Worm (Caenorhabditis elegans) whole organism, L4 larva: ENCODE results near the gene F19G12.9.
A peak's percentile ranks its signal among the peaks of the same experiment; 100 is the strongest.

Experiments used
- F37D6.2 ChIP-seq: sonication (generic microtip); optimal IDR thresholded peaks from 2 replicates; lab custom pipeline; 2016; ENCODE audit warnings: mild to moderate bottlenecking, missing genetic modification characterization, missing compliant biosample characterization
- R02D3.7 ChIP-seq: fragments of 150-350 bp; sonication (generic microtip); optimal IDR thresholded peaks from 3 replicates; lab custom pipeline; 2014; ENCODE audit warnings: missing biosample characterization, missing genetic modification characterization
- Y105C5A.15 ChIP-seq: fragments of 200-800 bp; sonication (Bioruptor generic); IDR thresholded peaks from 2 replicates; pipeline ENCODE4 v1.3.6; 2022; ENCODE audit warnings: missing genetic modification characterization, missing compliant biosample characterization
- Y48G9A.11 ChIP-seq: fragments of 200-800 bp; sonication (Bioruptor generic); IDR thresholded peaks from 2 replicates; pipeline ENCODE4 v1.3.6; 2022; ENCODE audit warnings: missing genetic modification reagents, missing genetic modification characterization, missing compliant biosample characterization
- Y75B8A.6 ChIP-seq: fragments of 200-800 bp; sonication (Bioruptor generic); IDR thresholded peaks from 2 replicates; pipeline ENCODE4 v1.3.6; 2022; ENCODE audit warnings: missing genetic modification reagents, missing genetic modification characterization, missing compliant biosample characterization
- aha-1 ChIP-seq: fragments of 150-350 bp; peaks from one replicate; lab custom pipeline; 2014; ENCODE audit warnings: missing biosample characterization, missing genetic modification characterization
- arid-1 ChIP-seq: fragments of 200-800 bp; sonication (Bioruptor generic); conservative IDR thresholded peaks from 2 replicates; pipeline ENCODE4 v1.3.6; 2022; ENCODE audit warnings: missing genetic modification reagents, missing genetic modification characterization, missing compliant biosample characterization
- attf-4 ChIP-seq: sonication (generic microtip); optimal IDR thresholded peaks from 3 replicates; lab custom pipeline; 2017; ENCODE audit warnings: missing biosample characterization, missing genetic modification characterization
- ceh-20 ChIP-seq: fragments of 200-800 bp; sonication (Bioruptor generic); IDR thresholded peaks from 2 replicates; pipeline ENCODE4 v1.3.6; 2022; ENCODE audit warnings: missing genetic modification reagents, missing genetic modification characterization, missing compliant biosample characterization
- ceh-32 ChIP-seq: sonication (generic microtip); optimal IDR thresholded peaks from 2 replicates; lab custom pipeline; 2016; ENCODE audit warnings: mild to moderate bottlenecking, missing genetic modification characterization, missing compliant biosample characterization; ENCODE audit not compliant: poor library complexity
- ceh-44 ChIP-seq: fragments of 200-800 bp; sonication (Bioruptor generic); IDR thresholded peaks from 2 replicates; pipeline ENCODE4 v1.3.6; 2022; ENCODE audit warnings: missing genetic modification reagents, missing genetic modification characterization, missing compliant biosample characterization
- ceh-82 ChIP-seq: sonication (generic microtip); optimal IDR thresholded peaks from 2 replicates; lab custom pipeline; 2017; ENCODE audit warnings: missing biosample characterization, missing genetic modification characterization
- daf-12 ChIP-seq: fragments of 150-350 bp; optimal IDR thresholded peaks from 2 replicates; lab custom pipeline; 2014; ENCODE audit warnings: missing biosample characterization, missing genetic modification reagents, missing genetic modification characterization
- daf-16 ChIP-seq, 3 experiments: sonication (generic microtip); optimal IDR thresholded peaks; 2 replicates each; lab custom pipeline; 2016 to 2017; ENCODE audit warnings: missing genetic modification characterization in 3 of 3, missing genetic modification reagents in 3 of 3, mild to moderate bottlenecking in 2 of 3, missing compliant biosample characterization in 2 of 3, missing biosample characterization in 1 of 3, moderate library complexity in 1 of 3
- daf-19 ChIP-seq: fragments of 200-800 bp; sonication (Bioruptor generic); conservative IDR thresholded peaks from 2 replicates; pipeline ENCODE4 v1.3.6; 2022; ENCODE audit warnings: missing genetic modification characterization, missing compliant biosample characterization
- dmd-6 ChIP-seq: fragments of 200-800 bp; sonication (Bioruptor generic); IDR thresholded peaks from 2 replicates; pipeline ENCODE4 v1.3.6; 2022; ENCODE audit warnings: missing genetic modification reagents, missing genetic modification characterization, missing compliant biosample characterization
- dmd-9 ChIP-seq: fragments of 200-800 bp; sonication (Bioruptor generic); IDR thresholded peaks from 2 replicates; pipeline ENCODE4 v1.3.6; 2022; ENCODE audit warnings: missing genetic modification reagents, missing genetic modification characterization, missing compliant biosample characterization
- duxl-1 ChIP-seq: sonication (generic microtip); optimal IDR thresholded peaks from 2 replicates; lab custom pipeline; 2016; ENCODE audit warnings: mild to moderate bottlenecking, missing genetic modification characterization, moderate library complexity, missing compliant biosample characterization; ENCODE audit not compliant: poor library complexity
- egl-43 ChIP-seq: fragments of 200-800 bp; sonication (Bioruptor generic); IDR thresholded peaks from 2 replicates; pipeline ENCODE4 v1.3.6; 2022; ENCODE audit warnings: missing genetic modification reagents, missing genetic modification characterization, missing compliant biosample characterization
- fos-1 ChIP-seq: fragments of 150-350 bp; optimal IDR thresholded peaks from 2 replicates; lab custom pipeline; 2014; ENCODE audit warnings: missing biosample characterization, missing genetic modification characterization
- hif-1 ChIP-seq, 2 experiments: sonication (generic microtip); optimal IDR thresholded peaks; 2 replicates each; lab custom pipeline; 2016 to 2017; ENCODE audit warnings: missing compliant biosample characterization in 2 of 2, missing genetic modification characterization in 2 of 2, missing genetic modification reagents in 2 of 2, missing genotype in 2 of 2, mild to moderate bottlenecking in 1 of 2
- hlh-11 ChIP-seq: fragments of 200-800 bp; sonication (Bioruptor generic); optimal IDR thresholded peaks from 2 replicates; lab custom pipeline; 2018; ENCODE audit warnings: mild to moderate bottlenecking, missing genetic modification characterization, missing compliant biosample characterization
- hmg-1.1 ChIP-seq: fragments of 200-800 bp; sonication (Bioruptor generic); IDR thresholded peaks from 2 replicates; pipeline ENCODE4 v1.3.6; 2022; ENCODE audit warnings: missing genetic modification reagents, missing genetic modification characterization, missing compliant biosample characterization
- jun-1 ChIP-seq: fragments of 150-350 bp; optimal IDR thresholded peaks from 2 replicates; lab custom pipeline; 2014; ENCODE audit warnings: missing biosample characterization, missing genetic modification reagents, missing genetic modification characterization
- lim-7 ChIP-seq: fragments of 200-800 bp; sonication (Bioruptor generic); IDR thresholded peaks from 2 replicates; pipeline ENCODE4 v1.3.6; 2022; ENCODE audit warnings: missing genetic modification characterization, missing compliant biosample characterization
- lin-1 ChIP-seq: fragments of 200-800 bp; sonication (Bioruptor generic); IDR thresholded peaks from 2 replicates; pipeline ENCODE4 v1.3.6; 2022; ENCODE audit warnings: missing genetic modification reagents, missing genetic modification characterization, missing compliant biosample characterization
- lin-29 ChIP-seq: fragments of 200-800 bp; sonication (Bioruptor generic); IDR thresholded peaks from 2 replicates; pipeline ENCODE4 v1.3.6; 2022; ENCODE audit warnings: missing genetic modification reagents, missing genetic modification characterization, missing compliant biosample characterization
- lsy-2 ChIP-seq, 2 experiments: fragments of 150-350 bp in 1 of 2; sonication (generic microtip) in 1 of 2; optimal IDR thresholded peaks; 2 replicates each; lab custom pipeline; 2014 to 2017; ENCODE audit warnings: missing biosample characterization in 2 of 2, missing genetic modification characterization in 2 of 2
- mdt-29 ChIP-seq: fragments of 200-800 bp; sonication (Bioruptor generic); IDR thresholded peaks from 2 replicates; pipeline ENCODE4 v1.3.6; 2022; ENCODE audit warnings: missing genetic modification reagents, missing genetic modification characterization, missing compliant biosample characterization
- mes-2 ChIP-seq: sonication (generic microtip); optimal IDR thresholded peaks from 2 replicates; lab custom pipeline; 2016; ENCODE audit warnings: missing genotype, mild to moderate bottlenecking, missing genetic modification characterization, missing compliant biosample characterization; ENCODE audit not compliant: poor library complexity, severe bottlenecking
- nhr-28 ChIP-seq: fragments of 150-350 bp; optimal IDR thresholded peaks from 2 replicates; lab custom pipeline; 2014; ENCODE audit warnings: missing biosample characterization, missing genetic modification characterization
- nhr-77 ChIP-seq: fragments of 150-350 bp; optimal IDR thresholded peaks from 2 replicates; lab custom pipeline; 2014; ENCODE audit warnings: missing biosample characterization, missing genetic modification characterization
- pha-4 ChIP-seq, 2 experiments: fragments of 150-350 bp in 1 of 2; fragments of 200-800 bp in 1 of 2; sonication (Bioruptor generic) in 1 of 2; IDR thresholded peaks in 1 of 2; optimal IDR thresholded peaks in 1 of 2; 2 replicates each; pipeline versions ENCODE4 v1.3.6 to Lab custom; 2014 to 2022; ENCODE audit warnings: missing genetic modification characterization in 2 of 2, missing genetic modification reagents in 2 of 2, missing biosample characterization in 1 of 2, missing compliant biosample characterization in 1 of 2
- sdz-12 ChIP-seq: fragments of 200-800 bp; sonication (Bioruptor generic); optimal IDR thresholded peaks from 2 replicates; lab custom pipeline; 2018; ENCODE audit warnings: mild to moderate bottlenecking, missing genetic modification characterization, missing compliant biosample characterization
- set-16 ChIP-seq: fragments of 200-800 bp; sonication (Bioruptor generic); IDR thresholded peaks from 2 replicates; pipeline ENCODE4 v1.3.6; 2022; ENCODE audit warnings: missing genetic modification reagents, missing genetic modification characterization, missing compliant biosample characterization
- spr-1 ChIP-seq: sonication (generic microtip); optimal IDR thresholded peaks from 2 replicates; lab custom pipeline; 2016; ENCODE audit warnings: mild to moderate bottlenecking, missing genetic modification characterization, missing compliant biosample characterization
- spr-3 ChIP-seq: fragments of 200-800 bp; sonication (Bioruptor generic); optimal IDR thresholded peaks from 2 replicates; lab custom pipeline; 2018; ENCODE audit warnings: mild to moderate bottlenecking, missing genetic modification characterization, missing compliant biosample characterization
- tra-1 ChIP-seq: fragments of 200-800 bp; sonication (Bioruptor generic); IDR thresholded peaks from 2 replicates; pipeline ENCODE4 v1.3.6; 2022; ENCODE audit warnings: missing genetic modification reagents, missing genetic modification characterization, missing compliant biosample characterization
- unc-39 ChIP-seq: sonication (generic microtip); optimal IDR thresholded peaks from 2 replicates; lab custom pipeline; 2017; ENCODE audit warnings: missing biosample characterization, missing genetic modification characterization
- vab-7 ChIP-seq: fragments of 200-800 bp; sonication (Bioruptor generic); IDR thresholded peaks from 2 replicates; pipeline ENCODE4 v1.3.6; 2022; ENCODE audit warnings: missing genetic modification reagents, missing genetic modification characterization, missing compliant biosample characterization
- zfp-3 ChIP-seq: fragments of 200-800 bp; sonication (Bioruptor generic); conservative IDR thresholded peaks from 2 replicates; pipeline ENCODE4 v1.3.6; 2022; ENCODE audit warnings: missing genetic modification reagents, missing genetic modification characterization, missing compliant biosample characterization

The F19G12.9 gene

ce11 chrX:1379391-1379790 lies 39.6 kb upstream of the F19G12.9 start (continued):
- TF ChIP-seq ceh-44 (GFP tag; lab: Robert Waterston, UW) = no peak
- TF ChIP-seq Y105C5A.15 = 0 out of 2 replicates have a peak, but pooled peaks have one; percentile 63
- TF ChIP-seq lin-1 (GFP tag; lab: Robert Waterston, UW) = peak; percentile 60; the same call in 1 of the 2 replicates
- no peak for TF ChIP-seq sdz-12 (GFP tag; lab: Kevin White, UChicago)
- TF ChIP-seq hif-1 (tag; optimal IDR thresholded peaks at IDR 0.05; lab: Kevin White, UChicago) = peak in 1 of 2 experiments; percentile 25
- peak; percentile 83 for TF ChIP-seq mes-2 (tag; lab: Kevin White, UChicago)
- peak; percentile 56; the same call in 1 of the 2 replicates for TF ChIP-seq zfp-3 (GFP tag; lab: Robert Waterston, UW)
- TF ChIP-seq lim-7 (GFP tag; lab: Robert Waterston, UW) = peak; percentile 88
- TF ChIP-seq R02D3.7 (tag; lab: Kevin White, UChicago) = no peak
- TF ChIP-seq hlh-11 (tag; lab: Kevin White, UChicago) = peak; percentile 68
- no peak for TF ChIP-seq ceh-82
- peak; percentile 79 for TF ChIP-seq set-16 (GFP tag; lab: Robert Waterston, UW)
- peak; percentile 61 to 66 for TF ChIP-seq daf-16 (GFP tag; optimal IDR thresholded peaks at IDR 0.05; lab: Kevin White, UChicago)
- peak; percentile 73 for TF ChIP-seq daf-16 (tag; optimal IDR thresholded peaks at IDR 0.05; lab: Kevin White, UChicago)
- TF ChIP-seq lin-29 (GFP tag; lab: Robert Waterston, UW) = peak; percentile 77
- TF ChIP-seq, all 104 proteins: peak for 69

DNA sequence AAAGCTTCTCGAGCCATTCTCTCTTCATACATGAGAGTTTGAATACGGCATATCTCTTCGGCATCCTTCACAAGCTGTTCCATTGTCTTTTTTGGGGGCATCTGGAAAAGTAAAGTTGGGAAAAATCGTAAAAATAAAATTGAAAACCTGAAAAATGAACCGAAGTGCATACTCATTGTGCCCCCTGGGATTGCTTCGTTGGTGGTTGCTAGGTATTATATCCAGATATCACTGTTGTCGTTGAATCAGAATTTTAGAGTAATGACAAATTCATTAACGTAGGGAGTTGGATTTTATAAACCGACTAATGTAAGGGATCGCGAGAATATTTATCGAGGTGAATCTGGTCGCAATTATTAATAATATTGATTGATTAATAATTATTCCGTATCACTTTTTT lies 37.4 kb upstream of the F19G12.9 start, which contains the start of gene F56C3.10:
F56C3.10 (minus strand) TSS at position 101 of the 400 bp plus-strand sequence.
- TF ChIP-seq arid-1 (no peak), fos-1 (tag; lab: Kevin White, UChicago) (no peak), Y75B8A.6 (GFP tag; lab: Robert Waterston, UW) (no peak), nhr-28 (tag; lab: Kevin White, UChicago) (no peak), ceh-20 (GFP tag; lab: Robert Waterston, UW) (no peak), tra-1 (GFP tag; lab: Robert Waterston, UW) (no peak)

DNA sequence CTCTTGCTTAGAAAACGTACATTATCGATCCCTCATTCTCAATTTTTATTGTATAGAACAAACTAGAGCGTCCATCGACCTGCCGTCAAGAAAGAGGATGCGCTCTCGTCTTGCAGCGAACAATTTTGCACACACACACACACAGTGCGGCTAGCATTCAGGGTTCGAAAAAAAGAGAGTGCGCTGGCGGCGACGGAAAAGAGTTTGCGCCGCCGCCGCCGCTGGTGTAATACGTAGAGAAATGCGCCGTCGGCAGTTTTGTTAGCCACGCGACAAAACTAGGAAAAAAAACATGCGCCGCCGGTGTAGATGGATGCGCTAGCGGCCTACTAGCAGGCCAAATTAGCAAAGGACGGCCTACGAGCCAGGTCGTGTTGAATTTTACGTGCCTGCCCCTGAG lies 35.5 kb upstream of the F19G12.9 start:
- 0 out of 2 replicates have a peak, but pooled peaks have one; percentile 15 for TF ChIP-seq set-16 (GFP tag; lab: Robert Waterston, UW)
- TF ChIP-seq R02D3.7 (tag; lab: Kevin White, UChicago) = no peak
- TF ChIP-seq lsy-2 (tag; optimal IDR thresholded peaks at IDR 0.05; lab: Kevin White, UChicago) = no peak
- TF ChIP-seq daf-16 (GFP tag; optimal IDR thresholded peaks at IDR 0.05; lab: Kevin White, UChicago) = no peak
- no peak for TF ChIP-seq daf-16 (tag; optimal IDR thresholded peaks at IDR 0.05; lab: Kevin White, UChicago)
- TF ChIP-seq egl-43 (GFP tag; lab: Robert Waterston, UW) = peak; percentile 30; the same call in 1 of the 2 replicates

ce11 chrX:1384538-1384937 lies 34.5 kb upstream of the F19G12.9 start, which contains the start of gene F56C3.8:
TSS of gene F56C3.8 (minus strand) at chrX:1384638.
- TF ChIP-seq fos-1 (tag; lab: Kevin White, UChicago) = no peak
- TF ChIP-seq pha-4 (GFP tag; IDR thresholded peaks at IDR 0.05; lab: Robert Waterston, UW) = no peak
- no peak for TF ChIP-seq pha-4 (tag; optimal IDR thresholded peaks at IDR 0.05; lab: Kevin White, UChicago)
- TF ChIP-seq dmd-6 (GFP tag; lab: Robert Waterston, UW) = no peak
- no peak for TF ChIP-seq aha-1 (tag; lab: Kevin White, UChicago)
- TF ChIP-seq Y48G9A.11 (GFP tag; lab: Robert Waterston, UW) = 0 out of 2 replicates have a peak, but pooled peaks have one; percentile 28
- TF ChIP-seq daf-12 = no peak
- no peak for TF ChIP-seq vab-7 (GFP tag; lab: Robert Waterston, UW)

ce11 chrX:1386893-1387367 lies 32.1 kb upstream of the F19G12.9 start, which contains the start of gene F56C3.1:
TSS of gene F56C3.1 (plus strand) at chrX:1387317.
- no peak for TF ChIP-seq F37D6.2 (tag; lab: Kevin White, UChicago)
- no peak for TF ChIP-seq daf-19
- TF ChIP-seq unc-39 (tag; lab: Kevin White, UChicago) = no peak
- TF ChIP-seq egl-43 (GFP tag; lab: Robert Waterston, UW) = 0 out of 2 replicates have a peak, but pooled peaks have one; percentile 33
- TF ChIP-seq spr-1 = no peak
- no peak for TF ChIP-seq spr-3 (GFP tag; lab: Kevin White, UChicago)
- TF ChIP-seq nhr-77 (tag; lab: Kevin White, UChicago) = no peak
- no peak for TF ChIP-seq ceh-32 (tag; lab: Kevin White, UChicago)
- no peak for TF ChIP-seq duxl-1 (tag; lab: Kevin White, UChicago)
- no peak for TF ChIP-seq attf-4
- TF ChIP-seq mdt-29 = no peak
- TF ChIP-seq dmd-9 = no peak
- no peak for TF ChIP-seq hif-1 (tag; optimal IDR thresholded peaks at IDR 0.05; lab: Kevin White, UChicago)
- no peak for TF ChIP-seq ceh-20 (GFP tag; lab: Robert Waterston, UW)
- no peak for TF ChIP-seq jun-1
- TF ChIP-seq hmg-1.1 (GFP tag; lab: Robert Waterston, UW) = peak; percentile 73
